Fruit fly (Drosophila melanogaster) S2 (cell line): ENCODE results near the gene CG7194.

Experiments
- CG8478 ChIP-seq: fragments of >200 bp; optimal IDR thresholded peaks from 2 replicates; lab custom pipeline; 2018
- CTCF ChIP-seq, 2 experiments: fragments of >200 bp; optimal IDR thresholded peaks; 2 replicates each; lab custom pipeline; 2018

DNA sequence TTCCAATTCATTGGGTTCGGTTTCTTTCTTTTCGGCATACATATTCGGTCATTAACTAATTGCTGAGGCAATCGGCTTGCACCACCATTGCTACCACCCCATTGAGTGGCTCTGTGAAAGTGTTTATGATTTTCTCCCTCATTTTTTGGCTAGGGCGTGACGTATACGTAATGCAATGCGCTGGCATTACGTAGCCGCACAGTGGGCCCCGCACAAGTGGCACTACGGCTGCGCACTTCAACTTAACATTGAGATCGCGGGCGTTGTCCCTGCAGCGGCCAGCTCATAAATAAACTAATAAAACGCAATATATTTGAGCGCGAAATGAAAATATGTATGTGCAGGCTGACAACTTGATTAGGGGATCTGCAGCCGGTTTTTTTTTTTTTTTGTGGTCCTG, 27.6 kb upstream of the CG7194 start:
- TF ChIP-seq CTCF (optimal IDR thresholded peaks at IDR 0.05; lab: Kevin White, UChicago) (no peak), CG8478 (lab: Kevin White, UChicago) (no peak)
